Worm (Caenorhabditis elegans): ENCODE results near the gene R04B5.1.

- no peak for TF ChIP-seq ama-1 (optimal IDR thresholded peaks at IDR 0.05)
- TF ChIP-seq egl-5 (tag; optimal IDR thresholded peaks at IDR 0.05), result no peak
- TF ChIP-seq fkh-10 (GFP tag; optimal IDR thresholded peaks at IDR 0.05), result no peak
- peak; percentile 2 for TF ChIP-seq skn-1 (tag; optimal IDR thresholded peaks at IDR 0.05)
- no peak for TF ChIP-seq snpc-4 (tag; optimal IDR thresholded peaks at IDR 0.05)
- TF ChIP-seq fos-1 (tag; optimal IDR thresholded peaks at IDR 0.05), result no peak
- TF ChIP-seq mml-1 (tag; optimal IDR thresholded peaks at IDR 0.05), result no peak
- TF ChIP-seq ceh-28 (tag; optimal IDR thresholded peaks at IDR 0.05), result peak; percentile 28
Observed at ce11 chrV:10083999-10084468, 5.9 kb upstream of the R04B5.1 start, which contains the start of gene nhr-12.
